Fruit fly (Drosophila melanogaster) whole organism, wandering third instar larva: ENCODE results near the gene Lsp1beta.

Source experiments
- Dfd ChIP-seq: fragments of >200 bp; optimal IDR thresholded peaks from 2 replicates; lab custom pipeline; 2017; ENCODE audit warnings: missing biosample characterization, missing genetic modification characterization
- HLH106 ChIP-seq: fragments of 200-800 bp; optimal IDR thresholded peaks from 3 replicates; lab custom pipeline; 2019; ENCODE audit warnings: missing biosample characterization, mild to moderate bottlenecking, missing genetic modification characterization, moderate library complexity
- Hr83 ChIP-seq: fragments of 200-300 bp; sonication (Bioruptor generic); optimal IDR thresholded peaks from 2 replicates; lab custom pipeline; 2016; ENCODE audit warnings: missing biosample characterization, mild to moderate bottlenecking, missing genetic modification characterization, moderate library complexity; ENCODE audit not compliant: poor library complexity, severe bottlenecking
- OdsH ChIP-seq: fragments of 200-800 bp; sonication (Bioruptor generic); optimal IDR thresholded peaks from 2 replicates; lab custom pipeline; 2016; ENCODE audit warnings: missing biosample characterization, mild to moderate bottlenecking, missing genetic modification characterization
- Vsx2 ChIP-seq: fragments of 200-300, 225-300 bp; sonication (Bioruptor generic); optimal IDR thresholded peaks from 2 replicates; lab custom pipeline; 2018; ENCODE audit warnings: missing biosample characterization, missing genetic modification characterization; ENCODE audit not compliant: partially characterized antibody
- br ChIP-seq: fragments of 200-800 bp; sonication (Bioruptor generic); optimal IDR thresholded peaks from 2 replicates; lab custom pipeline; 2016; ENCODE audit warnings: missing biosample characterization, missing genetic modification characterization
- fru ChIP-seq: fragments of 200-800 bp; sonication (Bioruptor generic); optimal IDR thresholded peaks from 3 replicates; lab custom pipeline; 2016; ENCODE audit warnings: missing biosample characterization, mild to moderate bottlenecking, missing genetic modification characterization
- psq ChIP-seq: fragments of 200-800 bp; sonication (Bioruptor generic); optimal IDR thresholded peaks from 3 replicates; lab custom pipeline; 2017; ENCODE audit warnings: missing biosample characterization, mild to moderate bottlenecking, missing genetic modification characterization, moderate library complexity
- sv ChIP-seq: fragments of 200-800 bp; sonication (Bioruptor generic); optimal IDR thresholded peaks from 3 replicates; lab custom pipeline; 2016; ENCODE audit warnings: missing biosample characterization, missing genetic modification characterization

dm6 chr2L:877002-877401 lies 21.3 kb upstream of the Lsp1beta start, which contains the start of gene ninaA:
- TF ChIP-seq psq (GFP tag; lab: Kevin White, UChicago) (no peak), sv (GFP tag; lab: Kevin White, UChicago) (no peak), Vsx2 (no peak), fru (GFP tag; lab: Kevin White, UChicago) (no peak), HLH106 (no peak), Hr83 (GFP tag; lab: Kevin White, UChicago) (no peak), OdsH (GFP tag; lab: Kevin White, UChicago) (no peak), Dfd (GFP tag; lab: Kevin White, UChicago) (no peak), br (GFP tag; lab: Kevin White, UChicago) (no peak)
